Worm (Caenorhabditis elegans) whole organism, midembryonic: ENCODE data around the gene K09H11.15.

Experiments
- cog-1 ChIP-seq: sonication (generic microtip); optimal IDR thresholded peaks from 2 replicates; lab custom pipeline; 2016; ENCODE audit warnings: missing genetic modification characterization, missing compliant biosample characterization
- flt-1 ChIP-seq: fragments of 200-800 bp; sonication (Bioruptor generic); IDR thresholded peaks from 2 replicates; pipeline ENCODE4 v1.3.6; 2022; ENCODE audit warnings: missing genetic modification characterization, missing compliant biosample characterization
- klf-2 ChIP-seq: fragments of 200-800 bp; sonication (Bioruptor generic); conservative IDR thresholded peaks from 2 replicates; pipeline ENCODE4 v1.3.6; 2022; ENCODE audit warnings: missing genetic modification reagents, missing genetic modification characterization, missing compliant biosample characterization
- med-1 ChIP-seq: sonication (generic microtip); optimal IDR thresholded peaks from 2 replicates; lab custom pipeline; 2017; ENCODE audit warnings: missing genetic modification characterization, mild to moderate bottlenecking, missing compliant biosample characterization, antibody characterized with exemption, missing genetic modification reagents; ENCODE audit not compliant: insufficient read depth
- ref-1 ChIP-seq: fragments of 200-800 bp; sonication (Bioruptor generic); conservative IDR thresholded peaks from 2 replicates; pipeline ENCODE4 v1.3.6; 2022; ENCODE audit warnings: missing genetic modification reagents, missing genetic modification characterization, missing compliant biosample characterization
- tab-1 ChIP-seq: fragments of 200-800 bp; sonication (Bioruptor generic); IDR thresholded peaks from 2 replicates; pipeline ENCODE4 v1.3.6; 2022; ENCODE audit warnings: missing genetic modification characterization, missing compliant biosample characterization

DNA sequence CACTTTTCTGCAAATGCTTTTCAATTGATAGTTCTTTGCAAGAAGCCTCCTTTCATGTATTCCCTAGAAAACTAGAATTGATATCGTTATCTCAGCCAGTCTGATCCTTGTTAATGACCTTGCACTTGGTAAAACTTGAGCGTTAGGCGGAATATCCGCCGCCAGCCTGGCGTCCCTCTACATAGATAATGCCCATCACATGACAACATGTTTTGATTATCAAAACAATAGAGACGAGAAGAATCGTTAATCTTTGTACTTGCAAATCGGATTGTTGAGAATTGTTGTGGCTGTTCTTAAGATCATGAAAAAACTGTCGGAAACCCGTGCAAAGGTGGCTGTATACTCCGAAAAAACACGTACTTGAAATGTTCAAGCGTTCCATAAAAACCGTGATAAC is 37.1 kb downstream of the K09H11.15 start:
- TF ChIP-seq klf-2 = no peak
- no peak for TF ChIP-seq med-1
- no peak for TF ChIP-seq ref-1 (GFP tag; lab: Robert Waterston, UW)
- no peak for TF ChIP-seq cog-1 (tag; lab: Kevin White, UChicago)
- no peak for TF ChIP-seq tab-1 (GFP tag; lab: Robert Waterston, UW)
- TF ChIP-seq flt-1 (GFP tag; lab: Robert Waterston, UW) = no peak
